Fruit fly (Drosophila melanogaster) whole organism, embryonic: ENCODE results near the gene dyl.

Source experiments
- B-H2 ChIP-seq: fragments of 200-800 bp; sonication (Bioruptor generic); optimal IDR thresholded peaks from 2 replicates; lab custom pipeline; 2018; ENCODE audit warnings: missing biosample characterization, mild to moderate bottlenecking, missing genetic modification characterization
- Bteb2 ChIP-seq: fragments of 200-800 bp; sonication (Bioruptor generic); optimal IDR thresholded peaks from 2 replicates; lab custom pipeline; 2016; ENCODE audit warnings: missing biosample characterization, missing genetic modification characterization
- CG12659 ChIP-seq: fragments of 200-800 bp; sonication (Bioruptor generic); optimal IDR thresholded peaks from 3 replicates; lab custom pipeline; 2017; ENCODE audit warnings: mild to moderate bottlenecking, missing biosample characterization, missing genetic modification reagents, missing genetic modification characterization
- CG12769 ChIP-seq: fragments of 200-800 bp; sonication (Bioruptor generic); optimal IDR thresholded peaks from 2 replicates; lab custom pipeline; 2019; ENCODE audit warnings: missing biosample characterization, mild to moderate bottlenecking, missing genetic modification characterization, moderate library complexity
- CG13123 ChIP-seq: fragments of 200-800 bp; sonication (Bioruptor generic); optimal IDR thresholded peaks from 2 replicates; lab custom pipeline; 2016; ENCODE audit warnings: missing biosample characterization, missing genetic modification characterization
- CG15011 ChIP-seq: fragments of 200-800 bp; sonication (Bioruptor generic); optimal IDR thresholded peaks from 3 replicates; lab custom pipeline; 2018; ENCODE audit warnings: missing biosample characterization, mild to moderate bottlenecking, missing genetic modification characterization
- CG1529 ChIP-seq: fragments of 200-800 bp; sonication (Bioruptor generic); optimal IDR thresholded peaks from 3 replicates; lab custom pipeline; 2018; ENCODE audit warnings: missing biosample characterization, missing genetic modification characterization
- CG17912 ChIP-seq: fragments of 200-800 bp; sonication (Bioruptor generic); optimal IDR thresholded peaks from 2 replicates; lab custom pipeline; 2018; ENCODE audit warnings: missing biosample characterization, mild to moderate bottlenecking, missing genetic modification characterization
- CG30431 ChIP-seq: fragments of 200-800 bp; sonication (Bioruptor generic); optimal IDR thresholded peaks from 2 replicates; lab custom pipeline; 2017; ENCODE audit warnings: missing biosample characterization, missing genetic modification characterization
- CG31388 ChIP-seq: fragments of 200-800 bp; sonication (Bioruptor generic); optimal IDR thresholded peaks from 2 replicates; lab custom pipeline; 2016; ENCODE audit warnings: missing biosample characterization, missing genetic modification characterization
- CG4424 ChIP-seq: fragments of 200-800 bp; sonication (Bioruptor generic); optimal IDR thresholded peaks from 3 replicates; lab custom pipeline; 2016; ENCODE audit warnings: missing biosample characterization, missing genetic modification characterization
- CG6683 ChIP-seq: fragments of 200-800 bp; sonication (Bioruptor generic); optimal IDR thresholded peaks from 2 replicates; lab custom pipeline; 2017; ENCODE audit warnings: missing biosample characterization, mild to moderate bottlenecking, missing genetic modification characterization, missing genetic modification reagents
- CG6689 ChIP-seq: fragments of 200-800 bp; sonication (Bioruptor generic); IDR thresholded peaks from 2 replicates; pipeline ENCODE4 v1.3.6; 2022; ENCODE audit warnings: missing biosample characterization, missing genetic modification characterization
- CG6791 ChIP-seq: fragments of 200-800 bp; sonication (Bioruptor generic); IDR thresholded peaks from 3 replicates; pipeline ENCODE4 v1.3.6; 2022; ENCODE audit warnings: missing biosample characterization, missing genetic modification characterization; ENCODE audit not compliant: partially characterized antibody
- CG8388 ChIP-seq: fragments of 200-800 bp; sonication (Bioruptor generic); optimal IDR thresholded peaks from 2 replicates; lab custom pipeline; 2019; ENCODE audit warnings: missing biosample characterization, mild to moderate bottlenecking, missing genetic modification characterization, moderate library complexity
- CG8924 ChIP-seq: fragments of 200-800 bp; optimal IDR thresholded peaks from 3 replicates; lab custom pipeline; 2019; ENCODE audit warnings: missing biosample characterization, mild to moderate bottlenecking, missing genetic modification characterization, moderate library complexity
- CG9817 ChIP-seq: fragments of 200-800 bp; sonication (Bioruptor generic); optimal IDR thresholded peaks from 2 replicates; lab custom pipeline; 2018; ENCODE audit warnings: missing biosample characterization, mild to moderate bottlenecking, missing genetic modification characterization, moderate library complexity
- Dad ChIP-seq: fragments of 200-800 bp; sonication (Bioruptor generic); optimal IDR thresholded peaks from 3 replicates; lab custom pipeline; 2016; ENCODE audit warnings: missing biosample characterization, missing genetic modification characterization
- HLH54F ChIP-seq: fragments of 200-800 bp; sonication (Bioruptor generic); optimal IDR thresholded peaks from 3 replicates; lab custom pipeline; 2016; ENCODE audit warnings: missing biosample characterization, missing genetic modification characterization
- HmgZ ChIP-seq: fragments of 200-800 bp; sonication (Bioruptor generic); optimal IDR thresholded peaks from 2 replicates; lab custom pipeline; 2018; ENCODE audit warnings: missing biosample characterization, mild to moderate bottlenecking, missing genetic modification characterization
- Hr78 ChIP-seq, 2 experiments: fragments of 200-800 bp in 1 of 2; fragments of >200 bp in 1 of 2; sonication (Bioruptor generic) in 1 of 2; optimal IDR thresholded peaks; 2 replicates each; lab custom pipeline; 2017 to 2019; ENCODE audit warnings: missing biosample characterization in 2 of 2, missing genetic modification characterization in 2 of 2, mild to moderate bottlenecking in 1 of 2, moderate library complexity in 1 of 2
- Lhr ChIP-seq: fragments of 200-800 bp; sonication (Bioruptor generic); optimal IDR thresholded peaks from 3 replicates; lab custom pipeline; 2017; ENCODE audit warnings: mild to moderate bottlenecking, missing biosample characterization, missing genetic modification reagents, missing genetic modification characterization
- NC2β ChIP-seq: fragments of 200-800 bp; sonication (Bioruptor generic); optimal IDR thresholded peaks from 2 replicates; lab custom pipeline; 2016; ENCODE audit warnings: missing biosample characterization, missing genetic modification characterization
- NFAT ChIP-seq: fragments of 200-800 bp; sonication (Bioruptor generic); IDR thresholded peaks from 2 replicates; pipeline ENCODE4 v1.3.6; 2022; ENCODE audit warnings: missing biosample characterization, missing genetic modification characterization
- Optix ChIP-seq: fragments of 200-800 bp; sonication (Bioruptor generic); IDR thresholded peaks from 3 replicates; pipeline ENCODE4 v1.3.6; 2022; ENCODE audit warnings: missing biosample characterization, missing genetic modification characterization
- PHDP ChIP-seq: fragments of 200-800 bp; sonication (Bioruptor generic); optimal IDR thresholded peaks from 3 replicates; lab custom pipeline; 2018; ENCODE audit warnings: missing biosample characterization, mild to moderate bottlenecking, missing genetic modification characterization, moderate library complexity
- Sin3A ChIP-seq: fragments of >200 bp; optimal IDR thresholded peaks from 2 replicates; lab custom pipeline; 2018
- Six4 ChIP-seq: fragments of 200-800 bp; sonication (Bioruptor generic); optimal IDR thresholded peaks from 2 replicates; lab custom pipeline; 2016; ENCODE audit warnings: missing biosample characterization, missing genetic modification characterization
- Spps ChIP-seq: fragments of 200-800 bp; sonication (Bioruptor generic); optimal IDR thresholded peaks from 2 replicates; lab custom pipeline; 2018; ENCODE audit warnings: missing biosample characterization, mild to moderate bottlenecking, missing genetic modification characterization
- Sry-δ ChIP-seq: fragments of 200-800 bp; sonication (Bioruptor generic); optimal IDR thresholded peaks from 2 replicates; lab custom pipeline; 2016; ENCODE audit warnings: missing biosample characterization, missing genetic modification characterization
- bbx ChIP-seq: fragments of 200-800 bp; sonication (Bioruptor generic); IDR thresholded peaks from 2 replicates; pipeline ENCODE4 v1.3.6; 2022; ENCODE audit warnings: missing biosample characterization, missing genetic modification characterization; ENCODE audit not compliant: partially characterized antibody
- cas ChIP-seq: fragments of 200-800 bp; sonication (Bioruptor generic); IDR thresholded peaks from 2 replicates; pipeline ENCODE4 v1.3.6; 2022; ENCODE audit warnings: missing biosample characterization, missing genetic modification characterization
- caup ChIP-seq: fragments of 200-800 bp; sonication (Bioruptor generic); optimal IDR thresholded peaks from 3 replicates; lab custom pipeline; 2017; ENCODE audit warnings: missing biosample characterization, mild to moderate bottlenecking, missing genetic modification characterization, moderate library complexity; ENCODE audit not compliant: severe bottlenecking
- cg ChIP-seq: fragments of 200-800 bp; sonication (Bioruptor generic); optimal IDR thresholded peaks from 3 replicates; lab custom pipeline; 2019; ENCODE audit warnings: missing biosample characterization, mild to moderate bottlenecking, missing genetic modification characterization, moderate library complexity
- fu2 ChIP-seq: fragments of 200-800 bp; sonication (Bioruptor generic); optimal IDR thresholded peaks from 2 replicates; lab custom pipeline; 2016; ENCODE audit warnings: missing biosample characterization, missing genetic modification characterization
- gem ChIP-seq: fragments of 200-800 bp; sonication (Bioruptor generic); optimal IDR thresholded peaks from 2 replicates; lab custom pipeline; 2019; ENCODE audit warnings: missing biosample characterization, mild to moderate bottlenecking, missing genetic modification characterization, moderate library complexity
- gro ChIP-seq: fragments of 200-800 bp; sonication (Bioruptor generic); optimal IDR thresholded peaks from 2 replicates; lab custom pipeline; 2016; ENCODE audit warnings: missing biosample characterization, missing genetic modification characterization
- her ChIP-seq: fragments of 200-800 bp; sonication (Bioruptor generic); optimal IDR thresholded peaks from 2 replicates; lab custom pipeline; 2016; ENCODE audit warnings: missing biosample characterization, missing genetic modification characterization
- knrl ChIP-seq: fragments of 200-800 bp; sonication (Bioruptor generic); IDR thresholded peaks from 3 replicates; pipeline ENCODE4 v1.3.6; 2022; ENCODE audit warnings: missing biosample characterization, missing genetic modification characterization; ENCODE audit not compliant: partially characterized antibody
- lola ChIP-seq, 3 experiments: fragments of >200 bp in 2 of 3; fragments of 200-800 bp in 1 of 3; sonication (Bioruptor generic) in 1 of 3; optimal IDR thresholded peaks; 2 replicates each; lab custom pipeline; 2017 to 2019; ENCODE audit warnings: missing biosample characterization in 3 of 3, missing genetic modification characterization in 3 of 3, mild to moderate bottlenecking in 1 of 3, moderate library complexity in 1 of 3
- odd ChIP-seq: fragments of 200-800 bp; sonication (Bioruptor generic); optimal IDR thresholded peaks from 2 replicates; lab custom pipeline; 2017; ENCODE audit warnings: missing biosample characterization, mild to moderate bottlenecking, missing genetic modification characterization
- org-1 ChIP-seq: fragments of 200-800 bp; sonication (Bioruptor generic); optimal IDR thresholded peaks from 2 replicates; lab custom pipeline; 2017; ENCODE audit warnings: missing biosample characterization, missing genetic modification characterization
- pb ChIP-seq: fragments of 200-800 bp; sonication (Bioruptor generic); optimal IDR thresholded peaks from 3 replicates; lab custom pipeline; 2016; ENCODE audit warnings: missing biosample characterization, missing genetic modification characterization
- pros ChIP-seq: fragments of 200-800 bp; sonication (Bioruptor generic); optimal IDR thresholded peaks from 3 replicates; lab custom pipeline; 2019; ENCODE audit warnings: missing biosample characterization, mild to moderate bottlenecking, missing genetic modification characterization, moderate library complexity
- pum ChIP-seq: fragments of 200-800 bp; sonication (Bioruptor generic); optimal IDR thresholded peaks from 2 replicates; lab custom pipeline; 2016; ENCODE audit warnings: missing biosample characterization, missing genetic modification characterization
- pzg ChIP-seq: fragments of 200-800 bp; sonication (Bioruptor generic); optimal IDR thresholded peaks from 3 replicates; lab custom pipeline; 2018; ENCODE audit warnings: missing biosample characterization, mild to moderate bottlenecking, missing genetic modification characterization, moderate library complexity
- rib ChIP-seq: fragments of 200-800 bp; sonication (Bioruptor generic); IDR thresholded peaks from 2 replicates; pipeline ENCODE4 v1.3.6; 2022; ENCODE audit warnings: missing biosample characterization, missing genetic modification characterization
- salm ChIP-seq: fragments of 200-800 bp; sonication (Bioruptor generic); optimal IDR thresholded peaks from 2 replicates; lab custom pipeline; 2018; ENCODE audit warnings: missing biosample characterization, mild to moderate bottlenecking, missing genetic modification characterization
- shn ChIP-seq: fragments of 200-800 bp; sonication (Bioruptor generic); optimal IDR thresholded peaks from 3 replicates; lab custom pipeline; 2016; ENCODE audit warnings: missing biosample characterization, missing genetic modification characterization
- sna ChIP-seq: fragments of 200-800 bp; sonication (Bioruptor generic); IDR thresholded peaks from 2 replicates; pipeline ENCODE4 v1.3.6; 2022; ENCODE audit warnings: missing biosample characterization, missing genetic modification characterization; ENCODE audit not compliant: partially characterized antibody
- stwl ChIP-seq: fragments of 200-800 bp; sonication (Bioruptor generic); optimal IDR thresholded peaks from 3 replicates; lab custom pipeline; 2018; ENCODE audit warnings: missing biosample characterization, mild to moderate bottlenecking, missing genetic modification characterization, moderate library complexity

dyl gene

dm6 chr3L:4282627-4283026 lies 24.9 kb downstream of the dyl start, which contains the start of gene CG11583 (continued):
- TF ChIP-seq gem (no peak), Hr78 (GFP tag; optimal IDR thresholded peaks at IDR 0.05; lab: Kevin White, UChicago) (no peak), CG8388 (GFP tag; lab: Kevin White, UChicago) (no peak), Bteb2 (GFP tag; lab: Kevin White, UChicago) (peak; percentile 8), HmgZ (tag; lab: Kevin White, UChicago) (peak; percentile 52), CG12769 (tag; lab: Kevin White, UChicago) (no peak), HLH54F (GFP tag; lab: Kevin White, UChicago) (peak; percentile 59), CG15011 (GFP tag; lab: Kevin White, UChicago) (no peak), CG12659 (GFP tag; lab: Kevin White, UChicago) (peak; percentile 63), CG6683 (GFP tag; lab: Kevin White, UChicago) (no peak), caup (GFP tag; lab: Kevin White, UChicago) (no peak), Sry-δ (peak; percentile 47), CG8924 (tag; lab: Kevin White, UChicago) (peak; percentile 21), B-H2 (GFP tag; lab: Kevin White, UChicago) (peak; percentile 54), pum (GFP tag; lab: Kevin White, UChicago) (no peak), CG9817 (tag; lab: Kevin White, UChicago) (no peak), pb (GFP tag; lab: Kevin White, UChicago) (no peak), Six4 (GFP tag; lab: Kevin White, UChicago) (no peak), Sin3A (peak; percentile 33), pzg (GFP tag; lab: Kevin White, UChicago) (peak; percentile 76), gro (peak; percentile 73), PHDP (tag; lab: Kevin White, UChicago) (no peak), Spps (no peak), bbx (GFP tag; lab: Robert Waterston, UW) (0 out of 2 replicates have a peak, but pooled peaks have one; percentile 8), salm (tag; lab: Kevin White, UChicago) (no peak), NC2β (GFP tag; lab: Kevin White, UChicago) (peak; percentile 57), shn (GFP tag; lab: Kevin White, UChicago) (no peak), her (GFP tag; lab: Kevin White, UChicago) (peak; percentile 31), CG13123 (GFP tag; lab: Kevin White, UChicago) (no peak), fu2 (peak; percentile 45), lola (GFP tag; optimal IDR thresholded peaks at IDR 0.05; lab: Kevin White, UChicago) (no peak), sna (no peak), pros (no peak), org-1 (no peak), NFAT (GFP tag; lab: Robert Waterston, UW) (peak; percentile 48; the same call in 1 of the 2 replicates), CG6689 (GFP tag; lab: Robert Waterston, UW) (no peak), odd (GFP tag; lab: Kevin White, UChicago) (no peak), knrl (GFP tag; lab: Robert Waterston, UW) (no peak), CG6791 (GFP tag; lab: Robert Waterston, UW) (no peak), CG30431 (GFP tag; lab: Kevin White, UChicago) (no peak), stwl (tag; lab: Kevin White, UChicago) (peak; percentile 92), Lhr (GFP tag; lab: Kevin White, UChicago) (no peak), CG1529 (GFP tag; lab: Kevin White, UChicago) (no peak), rib (GFP tag; lab: Robert Waterston, UW) (no peak), Dad (GFP tag; lab: Kevin White, UChicago) (peak; percentile 35), cg (GFP tag; lab: Kevin White, UChicago) (no peak), CG17912 (GFP tag; lab: Kevin White, UChicago) (no peak), CG31388 (no peak), Optix (GFP tag; lab: Robert Waterston, UW) (no peak), CG4424 (GFP tag; lab: Kevin White, UChicago) (peak; percentile 23), cas (no peak)
